Worm (Caenorhabditis elegans): ENCODE data around the gene cyp-13A6.

DNA sequence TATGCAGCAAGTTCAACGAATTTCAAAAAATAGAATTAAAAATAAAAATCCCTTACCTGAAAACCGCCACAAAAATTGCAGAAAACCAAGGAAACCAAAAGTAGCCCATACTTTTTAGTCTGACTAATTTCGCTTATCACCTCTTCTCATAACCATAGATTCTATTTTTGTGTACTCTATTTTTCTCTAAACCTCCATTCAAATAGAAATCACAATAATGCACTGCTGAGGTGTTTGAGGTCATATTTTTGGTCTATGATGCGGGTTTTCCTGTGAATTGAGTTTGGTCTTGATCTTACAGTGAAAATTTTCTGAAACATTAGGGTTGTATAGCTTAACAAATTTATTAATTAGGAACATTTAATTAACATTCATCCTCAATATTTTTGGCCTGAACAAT, 20.8 kb downstream of the cyp-13A6 start, which contains the start of gene cyp-13A1:
- TF ChIP-seq lsy-2 (tag; optimal IDR thresholded peaks at IDR 0.05), result no peak
- no peak for TF ChIP-seq ceh-43 (GFP tag; optimal IDR thresholded peaks at IDR 0.05)
- no peak for TF ChIP-seq unc-62 (GFP tag; optimal IDR thresholded peaks at IDR 0.05)
- no peak for TF ChIP-seq blmp-1 (tag; optimal IDR thresholded peaks at IDR 0.05)
